Worm (Caenorhabditis elegans) whole organism, dauer: Measurements from ENCODE around the gene exc-1.

Source experiments
- unc-62 ChIP-seq: sonication (generic microtip); optimal IDR thresholded peaks from 2 replicates; lab custom pipeline; 2017; ENCODE audit warnings: missing biosample characterization, missing genetic modification reagents, missing genetic modification characterization

Gene exc-1

ce11 chrX:15477309-15477708 lies at the start of gene exc-1:
Gene exc-1, minus strand, starts transcription at chrX:15477409.
- no peak for TF ChIP-seq unc-62

ce11 chrX:15515798-15516197 lies 38.6 kb upstream of the exc-1 start:
- no peak for TF ChIP-seq unc-62

- TF ChIP-seq unc-62 = no peak
Observed at ce11 chrX:15514547-15514946, 37.3 kb upstream of the exc-1 start.

- TF ChIP-seq unc-62 = no peak
Observed at ce11 chrX:15509681-15510080, 32.5 kb upstream of the exc-1 start, which contains the start of gene eat-20. Gene eat-20, plus strand, starts transcription at chrX:15510011.

- no peak for TF ChIP-seq unc-62
Observed at ce11 chrX:15507830-15508347, 30.7 kb upstream of the exc-1 start, which contains the start of gene zipt-7.2. Gene zipt-7.2, minus strand, starts transcription at chrX:15507880.

- no peak for TF ChIP-seq unc-62
Observed at ce11 chrX:15504795-15505194, 27.6 kb upstream of the exc-1 start, which contains the start of gene tbh-1. Gene tbh-1, minus strand, starts transcription at chrX:15504895.

ce11 chrX:15502455-15503174 lies 25.4 kb upstream of the exc-1 start, which contains the start of gene H13N06.7:
Gene H13N06.7, plus strand, starts transcription at chrX:15503124.
- no peak for TF ChIP-seq unc-62

- TF ChIP-seq unc-62 = no peak
Observed at ce11 chrX:15496927-15497605, 19.9 kb upstream of the exc-1 start, which contains the start of gene suox-1. Gene suox-1, plus strand, starts transcription at chrX:15497555.

- TF ChIP-seq unc-62 = no peak
Observed at ce11 chrX:15494154-15494553, 16.9 kb upstream of the exc-1 start.

- no peak for TF ChIP-seq unc-62
Observed at ce11 chrX:15493322-15493721, 16.1 kb upstream of the exc-1 start, which contains the start of gene gob-1. Gene gob-1, plus strand, starts transcription at chrX:15493602.

- no peak for TF ChIP-seq unc-62
Observed at ce11 chrX:15492759-15493158, 15.6 kb upstream of the exc-1 start.

ce11 chrX:15491110-15491509 lies 13.9 kb upstream of the exc-1 start:
- TF ChIP-seq unc-62 = no peak

- TF ChIP-seq unc-62 = no peak
Observed at ce11 chrX:15487806-15488205, 10.6 kb upstream of the exc-1 start, which contains the start of gene H13N06.2. Gene H13N06.2, plus strand, starts transcription at chrX:15488106.

- TF ChIP-seq unc-62 = no peak
Observed at ce11 chrX:15487162-15487561, 10.0 kb upstream of the exc-1 start.

ce11 chrX:15485262-15485661 lies 8.1 kb upstream of the exc-1 start:
- TF ChIP-seq unc-62 = no peak

- TF ChIP-seq unc-62 = no peak
Observed at ce11 chrX:15478717-15479116, 1.5 kb upstream of the exc-1 start, which contains the start of gene gcy-36. Gene gcy-36, plus strand, starts transcription at chrX:15479017.

ce11 chrX:15469957-15470548 lies 7.2 kb downstream of the exc-1 start:
- no peak for TF ChIP-seq unc-62
